Worm (Caenorhabditis elegans) whole organism, midembryonic: ENCODE measurements around the gene Y6E2A.4.

Experiments used
- T22C8.4 ChIP-seq: fragments of 200-800 bp; sonication (Bioruptor generic); IDR thresholded peaks from 2 replicates; pipeline ENCODE4 v1.3.6; 2022; ENCODE audit warnings: missing genetic modification characterization, missing compliant biosample characterization
- cog-1 ChIP-seq: sonication (generic microtip); optimal IDR thresholded peaks from 2 replicates; lab custom pipeline; 2016; ENCODE audit warnings: missing genetic modification characterization, missing compliant biosample characterization
- flt-1 ChIP-seq: fragments of 200-800 bp; sonication (Bioruptor generic); IDR thresholded peaks from 2 replicates; pipeline ENCODE4 v1.3.6; 2022; ENCODE audit warnings: missing genetic modification characterization, missing compliant biosample characterization
- klf-2 ChIP-seq: fragments of 200-800 bp; sonication (Bioruptor generic); conservative IDR thresholded peaks from 2 replicates; pipeline ENCODE4 v1.3.6; 2022; ENCODE audit warnings: missing genetic modification reagents, missing genetic modification characterization, missing compliant biosample characterization
- med-1 ChIP-seq: sonication (generic microtip); optimal IDR thresholded peaks from 2 replicates; lab custom pipeline; 2017; ENCODE audit warnings: missing genetic modification characterization, mild to moderate bottlenecking, missing compliant biosample characterization, antibody characterized with exemption, missing genetic modification reagents; ENCODE audit not compliant: insufficient read depth
- ref-1 ChIP-seq: fragments of 200-800 bp; sonication (Bioruptor generic); conservative IDR thresholded peaks from 2 replicates; pipeline ENCODE4 v1.3.6; 2022; ENCODE audit warnings: missing genetic modification reagents, missing genetic modification characterization, missing compliant biosample characterization
- tab-1 ChIP-seq: fragments of 200-800 bp; sonication (Bioruptor generic); IDR thresholded peaks from 2 replicates; pipeline ENCODE4 v1.3.6; 2022; ENCODE audit warnings: missing genetic modification characterization, missing compliant biosample characterization
- ztf-23 ChIP-seq: fragments of 200-800 bp; sonication (Bioruptor generic); IDR thresholded peaks from 2 replicates; pipeline ENCODE4 v1.3.6; 2022; ENCODE audit warnings: missing genetic modification reagents, missing genetic modification characterization, missing compliant biosample characterization
- ztf-29 ChIP-seq: fragments of 200-800 bp; sonication (Bioruptor generic); IDR thresholded peaks from 2 replicates; pipeline ENCODE4 v1.3.6; 2022; ENCODE audit warnings: missing genetic modification reagents, missing genetic modification characterization, missing compliant biosample characterization

The Y6E2A.4 gene

ce11 chrV:15718562-15718961, 2.0 kb upstream of the Y6E2A.4 start, which contains the start of gene Y6E2A.5:
Y6E2A.5 (minus strand) TSS chrV:15718662.
- no peak for TF ChIP-seq T22C8.4 (GFP tag; lab: Robert Waterston, UW)
- TF ChIP-seq flt-1 (GFP tag; lab: Robert Waterston, UW): no peak
- no peak for TF ChIP-seq tab-1
- TF ChIP-seq ztf-29 (GFP tag; lab: Robert Waterston, UW): no peak
- no peak for TF ChIP-seq cog-1 (tag; lab: Kevin White, UChicago)
- TF ChIP-seq med-1: no peak
- TF ChIP-seq ref-1 (GFP tag; lab: Robert Waterston, UW): no peak

ce11 chrV:15715636-15716035, 943 bp downstream of the Y6E2A.4 start:
- TF ChIP-seq tab-1 (no peak), ref-1 (GFP tag; lab: Robert Waterston, UW) (no peak), flt-1 (GFP tag; lab: Robert Waterston, UW) (no peak), med-1 (no peak), T22C8.4 (GFP tag; lab: Robert Waterston, UW) (no peak), klf-2 (no peak), ztf-23 (no peak), ztf-29 (GFP tag; lab: Robert Waterston, UW) (no peak), cog-1 (tag; lab: Kevin White, UChicago) (no peak)

ce11 chrV:15712385-15712784, 4.2 kb downstream of the Y6E2A.4 start:
- TF ChIP-seq cog-1 (tag; lab: Kevin White, UChicago) (no peak), ref-1 (GFP tag; lab: Robert Waterston, UW) (no peak), ztf-23 (no peak), med-1 (no peak), tab-1 (no peak), T22C8.4 (GFP tag; lab: Robert Waterston, UW) (no peak), klf-2 (no peak), ztf-29 (GFP tag; lab: Robert Waterston, UW) (no peak), flt-1 (GFP tag; lab: Robert Waterston, UW) (no peak)

- TF ChIP-seq flt-1 (GFP tag; lab: Robert Waterston, UW): no peak
- no peak for TF ChIP-seq ref-1 (GFP tag; lab: Robert Waterston, UW)
- no peak for TF ChIP-seq T22C8.4 (GFP tag; lab: Robert Waterston, UW)
- TF ChIP-seq tab-1: no peak
- no peak for TF ChIP-seq cog-1 (tag; lab: Kevin White, UChicago)
- TF ChIP-seq med-1: no peak
- no peak for TF ChIP-seq ztf-29 (GFP tag; lab: Robert Waterston, UW)
- no peak for TF ChIP-seq klf-2
- TF ChIP-seq ztf-23: no peak
Measured at ce11 chrV:15711898-15712297, 4.7 kb downstream of the Y6E2A.4 start, which contains the start of gene str-101. str-101 (minus strand) TSS chrV:15711998.

- TF ChIP-seq flt-1 (GFP tag; lab: Robert Waterston, UW) (no peak), T22C8.4 (GFP tag; lab: Robert Waterston, UW) (no peak), tab-1 (no peak), ref-1 (GFP tag; lab: Robert Waterston, UW) (no peak), ztf-23 (no peak), klf-2 (no peak), ztf-29 (GFP tag; lab: Robert Waterston, UW) (no peak), cog-1 (tag; lab: Kevin White, UChicago) (no peak), med-1 (no peak)
Measured at ce11 chrV:15710401-15710800, 6.2 kb downstream of the Y6E2A.4 start, which contains the start of gene Y6E2A.1. Y6E2A.1 (minus strand) TSS chrV:15710501.

- TF ChIP-seq cog-1 (tag; lab: Kevin White, UChicago) (no peak), tab-1 (no peak), klf-2 (no peak), flt-1 (GFP tag; lab: Robert Waterston, UW) (no peak), ztf-29 (GFP tag; lab: Robert Waterston, UW) (no peak), T22C8.4 (GFP tag; lab: Robert Waterston, UW) (no peak), ztf-23 (no peak), ref-1 (GFP tag; lab: Robert Waterston, UW) (no peak), med-1 (no peak)
Measured at ce11 chrV:15707982-15708381, 8.6 kb downstream of the Y6E2A.4 start.

ce11 chrV:15704745-15705144, 11.8 kb downstream of the Y6E2A.4 start, which contains the start of gene twk-34:
twk-34 (plus strand) TSS chrV:15704960.
- TF ChIP-seq T22C8.4 (GFP tag; lab: Robert Waterston, UW) (no peak), klf-2 (no peak), flt-1 (GFP tag; lab: Robert Waterston, UW) (no peak), ref-1 (GFP tag; lab: Robert Waterston, UW) (no peak), med-1 (no peak), tab-1 (no peak)

- TF ChIP-seq ztf-29 (GFP tag; lab: Robert Waterston, UW): no peak
Measured at ce11 chrV:15702263-15702662, 14.3 kb downstream of the Y6E2A.4 start, which contains the start of gene nhr-53. nhr-53 (minus strand) TSS chrV:15702363.

ce11 chrV:15699799-15700198, 16.8 kb downstream of the Y6E2A.4 start, which contains the start of gene nhr-199:
nhr-199 (minus strand) TSS chrV:15699899.
- TF ChIP-seq ref-1 (GFP tag; lab: Robert Waterston, UW) (no peak), klf-2 (no peak), med-1 (no peak), tab-1 (no peak), ztf-23 (no peak), T22C8.4 (GFP tag; lab: Robert Waterston, UW) (no peak), ztf-29 (GFP tag; lab: Robert Waterston, UW) (no peak), flt-1 (GFP tag; lab: Robert Waterston, UW) (no peak), cog-1 (tag; lab: Kevin White, UChicago) (no peak)

ce11 chrV:15698099-15698498, 18.5 kb downstream of the Y6E2A.4 start, which contains the start of gene srx-29:
srx-29 (minus strand) TSS chrV:15698199.
- no peak for TF ChIP-seq T22C8.4 (GFP tag; lab: Robert Waterston, UW)
- TF ChIP-seq cog-1 (tag; lab: Kevin White, UChicago): no peak
- no peak for TF ChIP-seq ztf-23
- no peak for TF ChIP-seq tab-1
- no peak for TF ChIP-seq ref-1 (GFP tag; lab: Robert Waterston, UW)
- no peak for TF ChIP-seq klf-2
- no peak for TF ChIP-seq med-1
- TF ChIP-seq ztf-29 (GFP tag; lab: Robert Waterston, UW): no peak
- no peak for TF ChIP-seq flt-1 (GFP tag; lab: Robert Waterston, UW)
